Worm (Caenorhabditis elegans) whole organism, midembryonic: Measurements from ENCODE around the gene srw-89.

Experiments
- cog-1 ChIP-seq: sonication (generic microtip); optimal IDR thresholded peaks from 2 replicates; lab custom pipeline; 2016; ENCODE audit warnings: missing genetic modification characterization, missing compliant biosample characterization
- flt-1 ChIP-seq: fragments of 200-800 bp; sonication (Bioruptor generic); IDR thresholded peaks from 2 replicates; pipeline ENCODE4 v1.3.6; 2022; ENCODE audit warnings: missing genetic modification characterization, missing compliant biosample characterization
- klf-2 ChIP-seq: fragments of 200-800 bp; sonication (Bioruptor generic); conservative IDR thresholded peaks from 2 replicates; pipeline ENCODE4 v1.3.6; 2022; ENCODE audit warnings: missing genetic modification reagents, missing genetic modification characterization, missing compliant biosample characterization
- med-1 ChIP-seq: sonication (generic microtip); optimal IDR thresholded peaks from 2 replicates; lab custom pipeline; 2017; ENCODE audit warnings: missing genetic modification characterization, mild to moderate bottlenecking, missing compliant biosample characterization, antibody characterized with exemption, missing genetic modification reagents; ENCODE audit not compliant: insufficient read depth
- ref-1 ChIP-seq: fragments of 200-800 bp; sonication (Bioruptor generic); conservative IDR thresholded peaks from 2 replicates; pipeline ENCODE4 v1.3.6; 2022; ENCODE audit warnings: missing genetic modification reagents, missing genetic modification characterization, missing compliant biosample characterization

- TF ChIP-seq med-1 (GFP tag; lab: Kevin White, UChicago) (no peak), flt-1 (GFP tag; lab: Robert Waterston, UW) (no peak), ref-1 (GFP tag; lab: Robert Waterston, UW) (no peak), klf-2 (GFP tag; lab: Robert Waterston, UW) (no peak), cog-1 (no peak)
These were observed 12.3 kb upstream of the srw-89 start for ce11 chrV:4004577-4004976.
